Worm (Caenorhabditis elegans): ENCODE measurements around the gene rap-2.

DNA sequence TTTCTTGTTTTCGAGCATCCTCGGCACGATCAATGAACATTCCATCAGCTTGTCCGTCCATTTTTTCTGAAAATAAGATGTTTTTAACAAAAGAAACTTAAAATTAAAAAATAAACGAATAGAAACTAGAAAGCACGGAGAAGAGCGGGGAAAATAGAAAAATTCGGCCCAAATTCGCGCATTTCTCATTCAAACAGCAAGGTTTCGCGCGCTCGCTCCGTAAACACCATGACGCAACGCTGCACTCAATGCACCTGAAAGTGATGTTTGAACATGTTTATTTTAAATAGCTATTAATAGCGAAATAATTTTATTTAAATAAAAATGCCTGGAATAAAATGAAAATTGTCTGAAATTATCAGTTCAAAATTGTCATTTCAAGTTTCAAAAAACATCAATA lies 4.4 kb downstream of the rap-2 start, which contains the start of the genes mcm-3 and C25D7.15:
- TF ChIP-seq nhr-84 (tag; optimal IDR thresholded peaks at IDR 0.05): no peak
- peak; percentile 49 for TF ChIP-seq snu-23 (GFP tag; optimal IDR thresholded peaks at IDR 0.05)
- TF ChIP-seq isw-1 (GFP tag; IDR thresholded peaks at IDR 0.05): no peak
- TF ChIP-seq mdl-1 (tag; optimal IDR thresholded peaks at IDR 0.05): no peak
- TF ChIP-seq skn-1 (tag; optimal IDR thresholded peaks at IDR 0.05): peak; percentile 37
- TF ChIP-seq unc-98 (GFP tag; IDR thresholded peaks at IDR 0.05): no peak
- TF ChIP-seq sptf-1 (tag; optimal IDR thresholded peaks at IDR 0.05): no peak
- TF ChIP-seq blmp-1 (tag; optimal IDR thresholded peaks at IDR 0.05): peak; percentile 33
- TF ChIP-seq efl-1 (optimal IDR thresholded peaks at IDR 0.05): peak; percentile 67 to 87
- peak; percentile 88 to 98 for TF ChIP-seq efl-1 (GFP tag; optimal IDR thresholded peaks at IDR 0.05 in 1 of 2)
- no peak for TF ChIP-seq nhr-11 (tag; optimal IDR thresholded peaks at IDR 0.05)
